Fruit fly (Drosophila melanogaster): ENCODE data around the gene CG5011.

The CG5011 gene

dm6 chr2L:1213587-1213986 is 13.1 kb downstream of the CG5011 start:
- TF ChIP-seq oc (tag; optimal IDR thresholded peaks at IDR 0.05): no peak
- TF ChIP-seq Sry-β (GFP tag; optimal IDR thresholded peaks at IDR 0.05): no peak
- TF ChIP-seq gsb (GFP tag; IDR thresholded peaks at IDR 0.05): no peak
- TF ChIP-seq CG10565 (GFP tag; optimal IDR thresholded peaks at IDR 0.05): no peak
- no peak for TF ChIP-seq psq (GFP tag; optimal IDR thresholded peaks at IDR 0.05)
- no peak for TF ChIP-seq CG11695 (GFP tag; IDR thresholded peaks at IDR 0.05)
- TF ChIP-seq CG7839 (tag; optimal IDR thresholded peaks at IDR 0.05): peak; percentile 30
- no peak for TF ChIP-seq al (GFP tag; IDR thresholded peaks at IDR 0.05)
- no peak for TF ChIP-seq CG7987 (GFP tag; optimal IDR thresholded peaks at IDR 0.05)
- TF ChIP-seq gt (GFP tag; IDR thresholded peaks at IDR 0.05): no peak
- no peak for TF ChIP-seq kah (GFP tag; optimal IDR thresholded peaks at IDR 0.05)
- TF ChIP-seq Blimp-1 (GFP tag; optimal IDR thresholded peaks at IDR 0.05): peak; percentile 30
- TF ChIP-seq CG18011 (GFP tag; optimal IDR thresholded peaks at IDR 0.05): no peak
- TF ChIP-seq Elba2 (GFP tag; optimal IDR thresholded peaks at IDR 0.05): no peak
- TF ChIP-seq CG11696 (GFP tag; IDR thresholded peaks at IDR 0.05): no peak
- TF ChIP-seq crp (GFP tag; optimal IDR thresholded peaks at IDR 0.05): no peak
- TF ChIP-seq sens (GFP tag): peak; percentile 47
- no peak for TF ChIP-seq gro (GFP tag; optimal IDR thresholded peaks at IDR 0.05)
- no peak for TF ChIP-seq CG7963 (GFP tag; IDR thresholded peaks at IDR 0.05; ENCODE audit: partially characterized antibody)
- TF ChIP-seq da (GFP tag; optimal IDR thresholded peaks at IDR 0.05): no peak
- peak; percentile 30; the same call in 1 of the 3 replicates for TF ChIP-seq ken (GFP tag; IDR thresholded peaks at IDR 0.05)
- TF ChIP-seq ftz-f1 (GFP tag; optimal IDR thresholded peaks at IDR 0.05): no peak
- no peak for TF ChIP-seq kni (GFP tag; optimal IDR thresholded peaks at IDR 0.05)
- no peak for TF ChIP-seq Oaz (GFP tag; IDR thresholded peaks at IDR 0.05)
- TF ChIP-seq CG11247 (GFP tag; IDR thresholded peaks at IDR 0.05): no peak
- no peak for TF ChIP-seq fru (optimal IDR thresholded peaks at IDR 0.05)
- TF ChIP-seq lmd (GFP tag; IDR thresholded peaks at IDR 0.05): no peak
- TF ChIP-seq CG32772 (GFP tag; IDR thresholded peaks at IDR 0.05): no peak
- TF ChIP-seq HLH4C (GFP tag; IDR thresholded peaks at IDR 0.05; ENCODE audit: partially characterized antibody): no peak
- TF ChIP-seq ewg (GFP tag; optimal IDR thresholded peaks at IDR 0.05): no peak
- TF ChIP-seq CG12769 (tag; optimal IDR thresholded peaks at IDR 0.05): no peak
- no peak for TF ChIP-seq gcm (GFP tag; optimal IDR thresholded peaks at IDR 0.05)
- TF ChIP-seq lov (optimal IDR thresholded peaks at IDR 0.05): no peak
- TF ChIP-seq lov (GFP tag; IDR thresholded peaks at IDR 0.05): no peak
- TF ChIP-seq CG34224 (GFP tag; IDR thresholded peaks at IDR 0.05; ENCODE audit: partially characterized antibody): no peak
- TF ChIP-seq pb (GFP tag; optimal IDR thresholded peaks at IDR 0.05): no peak
- TF ChIP-seq Neu2 (GFP tag; optimal IDR thresholded peaks at IDR 0.05; ENCODE audit: borderline replicate concordance): no peak
- TF ChIP-seq CG4854 (GFP tag; optimal IDR thresholded peaks at IDR 0.05): no peak
- TF ChIP-seq Fer2 (tag; optimal IDR thresholded peaks at IDR 0.05): no peak
- TF ChIP-seq slou (GFP tag; optimal IDR thresholded peaks at IDR 0.05): no peak
- no peak for TF ChIP-seq Rx (GFP tag; IDR thresholded peaks at IDR 0.05)
- no peak for TF ChIP-seq pros (GFP tag; optimal IDR thresholded peaks at IDR 0.05)
- no peak for TF ChIP-seq fu2 (GFP tag; optimal IDR thresholded peaks at IDR 0.05)
- TF ChIP-seq CG1603 (tag; optimal IDR thresholded peaks at IDR 0.05): peak; percentile 43
- no peak for TF ChIP-seq CG10274 (GFP tag; optimal IDR thresholded peaks at IDR 0.05)
- TF ChIP-seq ind (GFP tag; optimal IDR thresholded peaks at IDR 0.05): peak; percentile 33
- TF ChIP-seq sens-2 (GFP tag; IDR thresholded peaks at IDR 0.05): no peak
- TF ChIP-seq aop (GFP tag; IDR thresholded peaks at IDR 0.05): no peak
- no peak for TF ChIP-seq cato (GFP tag; optimal IDR thresholded peaks at IDR 0.05; ENCODE audit: borderline replicate concordance)
- no peak for TF ChIP-seq schlank (tag; optimal IDR thresholded peaks at IDR 0.05)
- TF ChIP-seq esg (GFP tag; conservative IDR thresholded peaks at IDR 0.05): 0 out of 2 replicates have a peak, but pooled peaks have one; percentile 23
- TF ChIP-seq CG30403 (GFP tag; optimal IDR thresholded peaks at IDR 0.05): peak; percentile 8

Data from whole organism, embryonic.